Fruit fly (Drosophila melanogaster) S2 (cell line): ENCODE measurements around the gene Hr39.

Experiments used
- CG8478 ChIP-seq: fragments of >200 bp; optimal IDR thresholded peaks from 2 replicates; lab custom pipeline; 2018
- CTCF ChIP-seq, 2 experiments: fragments of >200 bp; optimal IDR thresholded peaks; 2 replicates each; lab custom pipeline; 2018

- TF ChIP-seq CG8478 (lab: Kevin White, UChicago) = no peak
- no peak for TF ChIP-seq CTCF (optimal IDR thresholded peaks at IDR 0.05; lab: Kevin White, UChicago)
Measured at dm6 chr2L:21247967-21248366, 10.9 kb downstream of the Hr39 start.
